Fruit fly (Drosophila melanogaster) whole organism, embryonic: ENCODE results near the gene Slimp.

Experiments
- Aef1 ChIP-seq: fragments of 200-800 bp; sonication (Bioruptor generic); IDR thresholded peaks from 3 replicates; pipeline ENCODE4 v1.3.6; 2022; ENCODE audit warnings: missing biosample characterization, missing genetic modification characterization
- Atf-2 ChIP-seq: fragments of 200-800 bp; sonication (Bioruptor generic); optimal IDR thresholded peaks from 2 replicates; lab custom pipeline; 2016; ENCODE audit warnings: missing biosample characterization, missing genetic modification characterization
- Atf6 ChIP-seq: fragments of 200-800 bp; sonication (Bioruptor generic); IDR thresholded peaks from 2 replicates; pipeline ENCODE4 v1.3.6; 2022; ENCODE audit warnings: missing biosample characterization, missing genetic modification characterization
- B-H1 ChIP-seq: fragments of 200-800 bp; sonication (Bioruptor generic); IDR thresholded peaks from 3 replicates; pipeline ENCODE4 v1.3.6; 2022; ENCODE audit warnings: missing biosample characterization, missing genetic modification characterization
- Bteb2 ChIP-seq: fragments of 200-800 bp; sonication (Bioruptor generic); optimal IDR thresholded peaks from 2 replicates; lab custom pipeline; 2016; ENCODE audit warnings: missing biosample characterization, missing genetic modification characterization
- CG10274 ChIP-seq: fragments of 200-800 bp; sonication (Bioruptor generic); optimal IDR thresholded peaks from 3 replicates; lab custom pipeline; 2017; ENCODE audit warnings: missing biosample characterization, mild to moderate bottlenecking, missing genetic modification characterization
- CG10979 ChIP-seq: fragments of 200-800 bp; sonication (Bioruptor generic); optimal IDR thresholded peaks from 2 replicates; lab custom pipeline; 2018; ENCODE audit warnings: missing biosample characterization, mild to moderate bottlenecking, missing genetic modification characterization, moderate library complexity
- CG11085 ChIP-seq: fragments of 200-800 bp; sonication (Bioruptor generic); IDR thresholded peaks from 2 replicates; pipeline ENCODE4 v1.3.6; 2022; ENCODE audit warnings: missing biosample characterization, missing genetic modification characterization
- CG11398 ChIP-seq: fragments of 200-800 bp; sonication (Bioruptor generic); optimal IDR thresholded peaks from 2 replicates; lab custom pipeline; 2016; ENCODE audit warnings: missing biosample characterization, missing genetic modification characterization
- CG12659 ChIP-seq: fragments of 200-800 bp; sonication (Bioruptor generic); optimal IDR thresholded peaks from 3 replicates; lab custom pipeline; 2017; ENCODE audit warnings: mild to moderate bottlenecking, missing biosample characterization, missing genetic modification reagents, missing genetic modification characterization
- CG13424 ChIP-seq: fragments of 200-800 bp; sonication (Bioruptor generic); optimal IDR thresholded peaks from 2 replicates; lab custom pipeline; 2019; ENCODE audit warnings: missing biosample characterization, mild to moderate bottlenecking, missing genetic modification characterization, moderate library complexity
- CG15011 ChIP-seq: fragments of 200-800 bp; sonication (Bioruptor generic); optimal IDR thresholded peaks from 3 replicates; lab custom pipeline; 2018; ENCODE audit warnings: missing biosample characterization, mild to moderate bottlenecking, missing genetic modification characterization
- CG16779 ChIP-seq: fragments of 200-800 bp; sonication (Bioruptor generic); IDR thresholded peaks from 2 replicates; pipeline ENCODE4 v1.3.6; 2022; ENCODE audit warnings: missing biosample characterization, missing genetic modification characterization
- CG17186 ChIP-seq: fragments of 200-800 bp; sonication (Bioruptor generic); optimal IDR thresholded peaks from 3 replicates; lab custom pipeline; 2017; ENCODE audit warnings: missing biosample characterization, missing genetic modification reagents, missing genetic modification characterization
- CG18764 ChIP-seq: fragments of 200-800 bp; sonication (Bioruptor generic); optimal IDR thresholded peaks from 3 replicates; lab custom pipeline; 2016; ENCODE audit warnings: missing biosample characterization, missing genetic modification characterization
- CG30431 ChIP-seq: fragments of 200-800 bp; sonication (Bioruptor generic); optimal IDR thresholded peaks from 2 replicates; lab custom pipeline; 2017; ENCODE audit warnings: missing biosample characterization, missing genetic modification characterization
- CG31441 ChIP-seq: fragments of 200-800 bp; sonication (Bioruptor generic); IDR thresholded peaks from 2 replicates; pipeline ENCODE4 v1.3.6; 2022; ENCODE audit warnings: missing biosample characterization, missing genetic modification characterization
- CG34422 ChIP-seq: fragments of 200-800 bp; sonication (Bioruptor generic); IDR thresholded peaks from 3 replicates; pipeline ENCODE4 v1.3.6; 2022; ENCODE audit warnings: missing biosample characterization, missing genetic modification characterization
- CG3847 ChIP-seq: fragments of 200-800 bp; sonication (Bioruptor generic); IDR thresholded peaks from 2 replicates; pipeline ENCODE4 v1.3.6; 2022; ENCODE audit warnings: missing biosample characterization, missing genetic modification characterization
- CG4617 ChIP-seq: fragments of 200-800 bp; sonication (Bioruptor generic); optimal IDR thresholded peaks from 3 replicates; lab custom pipeline; 2016; ENCODE audit warnings: missing biosample characterization, missing genetic modification characterization, borderline replicate concordance
- CG7839 ChIP-seq: fragments of 200-800 bp; sonication (Bioruptor generic); optimal IDR thresholded peaks from 3 replicates; lab custom pipeline; 2018; ENCODE audit warnings: missing biosample characterization, mild to moderate bottlenecking, missing genetic modification characterization, moderate library complexity
- CG7987 ChIP-seq: fragments of 200-800 bp; sonication (Bioruptor generic); optimal IDR thresholded peaks from 2 replicates; lab custom pipeline; 2018; ENCODE audit warnings: missing biosample characterization, mild to moderate bottlenecking, missing genetic modification characterization, moderate library complexity
- CG8924 ChIP-seq: fragments of 200-800 bp; optimal IDR thresholded peaks from 3 replicates; lab custom pipeline; 2019; ENCODE audit warnings: missing biosample characterization, mild to moderate bottlenecking, missing genetic modification characterization, moderate library complexity
- E2f2 ChIP-seq: fragments of 200-800 bp; sonication (Bioruptor generic); IDR thresholded peaks from 2 replicates; pipeline ENCODE4 v1.3.6; 2022; ENCODE audit warnings: missing biosample characterization, missing genetic modification characterization
- Ets97D ChIP-seq: fragments of 200-800 bp; sonication (Bioruptor generic); optimal IDR thresholded peaks from 3 replicates; lab custom pipeline; 2016; ENCODE audit warnings: missing biosample characterization, missing genetic modification characterization
- GATAe ChIP-seq: fragments of 200-800 bp; sonication (Bioruptor generic); conservative IDR thresholded peaks from 2 replicates; pipeline ENCODE4 v1.3.6; 2022; ENCODE audit warnings: missing biosample characterization, missing genetic modification characterization
- H2.0 ChIP-seq: fragments of 200-800 bp; sonication (Bioruptor generic); IDR thresholded peaks from 2 replicates; pipeline ENCODE4 v1.3.6; 2022; ENCODE audit warnings: missing biosample characterization, missing genetic modification characterization
- Hey ChIP-seq: fragments of 200-800 bp; sonication (Bioruptor generic); optimal IDR thresholded peaks from 3 replicates; lab custom pipeline; 2018; ENCODE audit warnings: missing biosample characterization, mild to moderate bottlenecking, missing genetic modification characterization
- Mad ChIP-seq: fragments of 200-800 bp; sonication (Bioruptor generic); optimal IDR thresholded peaks from 2 replicates; lab custom pipeline; 2016; ENCODE audit warnings: missing biosample characterization, missing genetic modification characterization
- Nf-YB ChIP-seq: fragments of 200-800 bp; sonication (Bioruptor generic); optimal IDR thresholded peaks from 3 replicates; lab custom pipeline; 2019; ENCODE audit warnings: missing biosample characterization, mild to moderate bottlenecking, missing genetic modification characterization, moderate library complexity
- Optix ChIP-seq: fragments of 200-800 bp; sonication (Bioruptor generic); IDR thresholded peaks from 3 replicates; pipeline ENCODE4 v1.3.6; 2022; ENCODE audit warnings: missing biosample characterization, missing genetic modification characterization
- Rx ChIP-seq: fragments of 200-800 bp; sonication (Bioruptor generic); IDR thresholded peaks from 2 replicates; pipeline ENCODE4 v1.3.6; 2022; ENCODE audit warnings: missing biosample characterization, missing genetic modification characterization
- amos ChIP-seq: fragments of 200-800 bp; sonication (Bioruptor generic); IDR thresholded peaks from 2 replicates; pipeline ENCODE4 v1.3.6; 2022; ENCODE audit warnings: missing biosample characterization, missing genetic modification characterization; ENCODE audit not compliant: partially characterized antibody
- ara ChIP-seq: fragments of 200-800 bp; sonication (Bioruptor generic); IDR thresholded peaks from 2 replicates; pipeline ENCODE4 v1.3.6; 2022; ENCODE audit warnings: missing biosample characterization, missing genetic modification characterization
- bab2 ChIP-seq: fragments of 200-800 bp; sonication (Bioruptor generic); optimal IDR thresholded peaks from 2 replicates; lab custom pipeline; 2016; ENCODE audit warnings: missing biosample characterization, missing genetic modification characterization
- bowl ChIP-seq: fragments of 200-800 bp; sonication (Bioruptor generic); IDR thresholded peaks from 2 replicates; pipeline ENCODE4 v1.3.6; 2022; ENCODE audit warnings: missing biosample characterization, missing genetic modification characterization
- btn ChIP-seq: fragments of 200-800 bp; sonication (Bioruptor generic); optimal IDR thresholded peaks from 2 replicates; lab custom pipeline; 2016; ENCODE audit warnings: missing biosample characterization, missing genetic modification characterization
- cwo ChIP-seq: fragments of 200-800 bp; sonication (Bioruptor generic); optimal IDR thresholded peaks from 3 replicates; lab custom pipeline; 2017; ENCODE audit warnings: missing biosample characterization, missing genetic modification characterization, mild to moderate bottlenecking, moderate library complexity, missing genetic modification reagents
- danr ChIP-seq: fragments of 200-800 bp; sonication (Bioruptor generic); IDR thresholded peaks from 2 replicates; pipeline ENCODE4 v1.3.6; 2022; ENCODE audit warnings: missing biosample characterization, missing genetic modification characterization
- esg ChIP-seq: fragments of 200-800 bp; sonication (Bioruptor generic); conservative IDR thresholded peaks from 2 replicates; pipeline ENCODE4 v1.3.6; 2022; ENCODE audit warnings: missing biosample characterization, missing genetic modification characterization
- gem ChIP-seq: fragments of 200-800 bp; sonication (Bioruptor generic); optimal IDR thresholded peaks from 2 replicates; lab custom pipeline; 2019; ENCODE audit warnings: missing biosample characterization, mild to moderate bottlenecking, missing genetic modification characterization, moderate library complexity
- grn ChIP-seq: fragments of 200-800 bp; sonication (Bioruptor generic); optimal IDR thresholded peaks from 3 replicates; lab custom pipeline; 2017; ENCODE audit warnings: missing biosample characterization, missing genetic modification characterization
- jumu ChIP-seq: fragments of 200-800 bp; sonication (Bioruptor generic); optimal IDR thresholded peaks from 3 replicates; lab custom pipeline; 2016; ENCODE audit warnings: missing biosample characterization, missing genetic modification characterization
- kah ChIP-seq: fragments of 200-800 bp; sonication (Bioruptor generic); optimal IDR thresholded peaks from 2 replicates; lab custom pipeline; 2018; ENCODE audit warnings: missing biosample characterization, mild to moderate bottlenecking, missing genetic modification characterization
- knrl ChIP-seq: fragments of 200-800 bp; sonication (Bioruptor generic); IDR thresholded peaks from 3 replicates; pipeline ENCODE4 v1.3.6; 2022; ENCODE audit warnings: missing biosample characterization, missing genetic modification characterization; ENCODE audit not compliant: partially characterized antibody
- org-1 ChIP-seq: fragments of 200-800 bp; sonication (Bioruptor generic); optimal IDR thresholded peaks from 2 replicates; lab custom pipeline; 2017; ENCODE audit warnings: missing biosample characterization, missing genetic modification characterization
- p53 ChIP-seq: fragments of 200-800 bp; sonication (Bioruptor generic); optimal IDR thresholded peaks from 2 replicates; lab custom pipeline; 2016; ENCODE audit warnings: missing biosample characterization, missing genetic modification characterization
- pfk ChIP-seq: fragments of 200-800 bp; sonication (Bioruptor generic); optimal IDR thresholded peaks from 2 replicates; lab custom pipeline; 2018; ENCODE audit warnings: missing biosample characterization, mild to moderate bottlenecking, missing genetic modification characterization, moderate library complexity
- pnt ChIP-seq: fragments of 200-800 bp; sonication (Bioruptor generic); optimal IDR thresholded peaks from 3 replicates; lab custom pipeline; 2016; ENCODE audit warnings: missing biosample characterization, missing genetic modification characterization
- salm ChIP-seq: fragments of 200-800 bp; sonication (Bioruptor generic); optimal IDR thresholded peaks from 2 replicates; lab custom pipeline; 2018; ENCODE audit warnings: missing biosample characterization, mild to moderate bottlenecking, missing genetic modification characterization
- twi ChIP-seq: fragments of 200-800 bp; optimal IDR thresholded peaks from 2 replicates; lab custom pipeline; 2019; ENCODE audit warnings: missing biosample characterization, mild to moderate bottlenecking, missing genetic modification characterization, moderate library complexity
- wek ChIP-seq: fragments of 200-800 bp; sonication (Bioruptor generic); optimal IDR thresholded peaks from 3 replicates; lab custom pipeline; 2018; ENCODE audit warnings: missing biosample characterization, mild to moderate bottlenecking, missing genetic modification characterization, moderate library complexity

The Slimp gene

dm6 chr3R:24148838-24149237 is at the start of gene Slimp (continued):
- TF ChIP-seq danr (GFP tag; lab: Robert Waterston, UW) (no peak), CG11398 (GFP tag; lab: Kevin White, UChicago) (no peak), CG30431 (GFP tag; lab: Kevin White, UChicago) (no peak), Bteb2 (GFP tag; lab: Kevin White, UChicago) (no peak), E2f2 (peak; percentile 37; the same call in 1 of the 2 replicates), knrl (0 out of 3 replicates have a peak, but pooled peaks have one; percentile 17), Atf6 (GFP tag; lab: Robert Waterston, UW) (no peak), twi (no peak), CG10274 (GFP tag; lab: Kevin White, UChicago) (no peak), org-1 (GFP tag; lab: Kevin White, UChicago) (no peak), CG8924 (tag; lab: Kevin White, UChicago) (no peak), ara (no peak), Mad (GFP tag; lab: Kevin White, UChicago) (no peak), CG7839 (peak; percentile 6), kah (GFP tag; lab: Kevin White, UChicago) (no peak), CG17186 (no peak), CG10979 (tag; lab: Kevin White, UChicago) (peak; percentile 18), CG11085 (no peak), p53 (GFP tag; lab: Kevin White, UChicago) (no peak), H2.0 (no peak), Atf-2 (GFP tag; lab: Kevin White, UChicago) (no peak), CG4617 (GFP tag; lab: Kevin White, UChicago) (peak; percentile 11), salm (tag; lab: Kevin White, UChicago) (no peak), CG3847 (GFP tag; lab: Robert Waterston, UW) (peak; percentile 5; the same call in 1 of the 2 replicates), amos (GFP tag; lab: Robert Waterston, UW) (no peak), CG16779 (GFP tag; lab: Robert Waterston, UW) (no peak), CG12659 (GFP tag; lab: Kevin White, UChicago) (peak; percentile 14), btn (no peak), CG34422 (GFP tag; lab: Robert Waterston, UW) (peak; percentile 49; the same call in 1 of the 3 replicates), grn (GFP tag; lab: Kevin White, UChicago) (no peak), Nf-YB (no peak), Rx (no peak), jumu (no peak), bowl (no peak), esg (GFP tag; lab: Robert Waterston, UW) (no peak), pfk (GFP tag; lab: Kevin White, UChicago) (no peak), cwo (GFP tag; lab: Kevin White, UChicago) (no peak), CG13424 (tag; lab: Kevin White, UChicago) (peak; percentile 1), CG7987 (GFP tag; lab: Kevin White, UChicago) (no peak), wek (GFP tag; lab: Kevin White, UChicago) (peak; percentile 98), CG15011 (GFP tag; lab: Kevin White, UChicago) (no peak), CG31441 (0 out of 2 replicates have a peak, but pooled peaks have one; percentile 24), GATAe (GFP tag; lab: Robert Waterston, UW) (no peak), bab2 (GFP tag; lab: Kevin White, UChicago) (no peak), Aef1 (GFP tag; lab: Robert Waterston, UW) (no peak), pnt (GFP tag; lab: Kevin White, UChicago) (no peak), Optix (no peak), B-H1 (GFP tag; lab: Robert Waterston, UW) (no peak), Ets97D (GFP tag; lab: Kevin White, UChicago) (peak; percentile 20), gem (tag; lab: Kevin White, UChicago) (peak; percentile 49), Hey (no peak), CG18764 (GFP tag; lab: Kevin White, UChicago) (no peak)
